Fruit fly (Drosophila melanogaster) whole organism, pupa: ENCODE data around the gene CG7079.

Experiments
- CG10348 ChIP-seq: fragments of 200-800 bp; sonication (Bioruptor generic); IDR thresholded peaks from 2 replicates; pipeline ENCODE4 v1.3.6; 2022; ENCODE audit warnings: missing biosample characterization, missing genetic modification characterization
- CG12605 ChIP-seq: fragments of 200-800 bp; sonication (Bioruptor generic); IDR thresholded peaks from 2 replicates; pipeline ENCODE4 v1.3.6; 2022; ENCODE audit warnings: missing biosample characterization, missing genetic modification characterization
- CG13204 ChIP-seq: fragments of 200-800 bp; sonication (Bioruptor generic); optimal IDR thresholded peaks from 2 replicates; lab custom pipeline; 2018; ENCODE audit warnings: missing biosample characterization, mild to moderate bottlenecking, missing genetic modification characterization, moderate library complexity
- CG14655 ChIP-seq: fragments of 200-800 bp; sonication (Bioruptor generic); optimal IDR thresholded peaks from 3 replicates; lab custom pipeline; 2017; ENCODE audit warnings: mild to moderate bottlenecking, missing biosample characterization, missing genetic modification reagents, missing genetic modification characterization
- CG15710 ChIP-seq: fragments of 200-800 bp; sonication (Bioruptor generic); optimal IDR thresholded peaks from 2 replicates; lab custom pipeline; 2018; ENCODE audit warnings: missing biosample characterization, mild to moderate bottlenecking, missing genetic modification characterization, moderate library complexity
- CG17806 ChIP-seq: fragments of 200-800 bp; sonication (Bioruptor generic); optimal IDR thresholded peaks from 2 replicates; lab custom pipeline; 2018; ENCODE audit warnings: missing biosample characterization, mild to moderate bottlenecking, missing genetic modification characterization, moderate library complexity
- CG32121 ChIP-seq: fragments of 200-800 bp; sonication (Bioruptor generic); IDR thresholded peaks from 2 replicates; pipeline ENCODE4 v1.3.6; 2022; ENCODE audit warnings: missing biosample characterization, missing genetic modification characterization
- CG34367 ChIP-seq: fragments of 200-800 bp; sonication (Bioruptor generic); optimal IDR thresholded peaks from 2 replicates; lab custom pipeline; 2018; ENCODE audit warnings: missing biosample characterization, mild to moderate bottlenecking, missing genetic modification characterization
- CG4496 ChIP-seq: fragments of 200-800 bp; sonication (Bioruptor generic); IDR thresholded peaks from 3 replicates; pipeline ENCODE4 v1.3.6; 2022; ENCODE audit warnings: missing biosample characterization, missing genetic modification characterization
- CG8159 ChIP-seq: fragments of 200-800 bp; sonication (Bioruptor generic); optimal IDR thresholded peaks from 3 replicates; lab custom pipeline; 2018; ENCODE audit warnings: missing biosample characterization, mild to moderate bottlenecking, missing genetic modification characterization, moderate library complexity
- CG8301 ChIP-seq: fragments of 200-800 bp; sonication (Bioruptor generic); optimal IDR thresholded peaks from 2 replicates; lab custom pipeline; 2018; ENCODE audit warnings: missing biosample characterization, mild to moderate bottlenecking, missing genetic modification characterization
- CG9948 ChIP-seq: fragments of 200-800 bp; sonication (Bioruptor generic); optimal IDR thresholded peaks from 2 replicates; lab custom pipeline; 2018; ENCODE audit warnings: missing biosample characterization, mild to moderate bottlenecking, missing genetic modification characterization, moderate library complexity
- D1 ChIP-seq: fragments of 200-800 bp; sonication (Bioruptor generic); optimal IDR thresholded peaks from 2 replicates; lab custom pipeline; 2018; ENCODE audit warnings: missing biosample characterization, mild to moderate bottlenecking, missing genetic modification characterization, moderate library complexity
- EcR ChIP-seq: fragments of 200-800 bp; sonication (Bioruptor generic); optimal IDR thresholded peaks from 3 replicates; lab custom pipeline; 2019; ENCODE audit warnings: missing biosample characterization, missing genetic modification characterization, mild to moderate bottlenecking, moderate library complexity, missing genetic modification reagents
- Ets98B ChIP-seq: fragments of 200-800 bp; sonication (Bioruptor generic); IDR thresholded peaks from 2 replicates; pipeline ENCODE4 v1.3.6; 2022; ENCODE audit warnings: missing biosample characterization, missing genetic modification characterization
- Pif1A ChIP-seq: fragments of 200-800 bp; sonication (Bioruptor generic); optimal IDR thresholded peaks from 3 replicates; lab custom pipeline; 2016; ENCODE audit warnings: missing biosample characterization, missing genetic modification characterization
- Pif1B ChIP-seq: fragments of 200-800 bp; sonication (Bioruptor generic); optimal IDR thresholded peaks from 3 replicates; lab custom pipeline; 2016; ENCODE audit warnings: missing biosample characterization, missing genetic modification characterization
- Snoo ChIP-seq: fragments of 200-800 bp; sonication (Bioruptor generic); optimal IDR thresholded peaks from 3 replicates; lab custom pipeline; 2017; ENCODE audit warnings: missing biosample characterization, mild to moderate bottlenecking, missing genetic modification characterization, inconsistent platforms
- fd96Ca ChIP-seq: fragments of 200-800 bp; sonication (Bioruptor generic); IDR thresholded peaks from 3 replicates; pipeline ENCODE4 v1.3.6; 2022; ENCODE audit warnings: missing biosample characterization, missing genetic modification characterization
- gl ChIP-seq: fragments of 200-800 bp; sonication (Bioruptor generic); optimal IDR thresholded peaks from 2 replicates; lab custom pipeline; 2018; ENCODE audit warnings: missing biosample characterization, mild to moderate bottlenecking, missing genetic modification characterization
- rn ChIP-seq: fragments of 200-800 bp; sonication (Bioruptor generic); IDR thresholded peaks from 2 replicates; pipeline ENCODE4 v1.3.6; 2022; ENCODE audit warnings: missing biosample characterization, missing genetic modification characterization

CG7079 gene

DNA sequence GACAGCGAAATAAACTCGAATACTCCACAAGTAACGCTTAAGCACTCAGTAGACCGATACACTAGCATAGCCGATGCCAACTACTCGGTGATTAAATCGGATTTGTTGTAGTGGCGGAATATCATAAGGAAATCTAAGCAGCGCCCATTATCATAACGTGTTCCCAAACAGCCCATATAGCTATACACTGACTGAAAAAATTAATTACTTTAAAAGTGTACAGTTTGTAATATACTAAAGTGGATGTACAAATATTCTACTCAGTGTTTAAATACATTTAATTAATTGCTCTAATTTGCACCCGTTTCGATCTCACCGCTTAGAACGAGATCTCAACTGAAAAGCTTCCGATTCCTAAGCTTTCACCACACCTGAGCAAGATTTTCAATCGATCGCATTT lies at the start of gene CG7079:
TSS of gene CG7079 (minus strand) at position 101 of the 400 bp plus-strand sequence.
- TF ChIP-seq CG9948, result no peak
- no peak for TF ChIP-seq CG8159 (tag; lab: Kevin White, UChicago)
- no peak for TF ChIP-seq EcR
- TF ChIP-seq CG32121 (GFP tag; lab: Robert Waterston, UW), result no peak
- TF ChIP-seq CG13204, result no peak
- TF ChIP-seq CG14655, result no peak
- TF ChIP-seq, all 21 proteins: peak for 0

- TF ChIP-seq D1 (tag; lab: Kevin White, UChicago) (no peak), CG32121 (GFP tag; lab: Robert Waterston, UW) (peak; percentile 88), CG8301 (tag; lab: Kevin White, UChicago) (no peak), EcR (peak; percentile 10), Ets98B (GFP tag; lab: Robert Waterston, UW) (peak; percentile 90), CG15710 (tag; lab: Kevin White, UChicago) (peak; percentile 76), CG13204 (no peak), CG34367 (tag; lab: Kevin White, UChicago) (peak; percentile 64), rn (GFP tag; lab: Robert Waterston, UW) (peak; percentile 80), gl (peak; percentile 47), Pif1A (no peak), Snoo (tag; lab: Kevin White, UChicago) (peak; percentile 70), CG17806 (tag; lab: Kevin White, UChicago) (peak; percentile 69), CG9948 (peak; percentile 63), fd96Ca (GFP tag; lab: Robert Waterston, UW) (peak; percentile 95), Pif1B (GFP tag; lab: Kevin White, UChicago) (no peak), CG10348 (GFP tag; lab: Robert Waterston, UW) (peak; percentile 87), CG8159 (tag; lab: Kevin White, UChicago) (peak; percentile 75), CG14655 (no peak), CG4496 (GFP tag; lab: Robert Waterston, UW) (peak; percentile 83; the same call in 2 of the 3 replicates), CG12605 (GFP tag; lab: Robert Waterston, UW) (peak; percentile 60)
Observed at dm6 chr3R:21097631-21098117, 49.0 kb upstream of the CG7079 start, which contains the start of gene RhoGAP93B. Gene RhoGAP93B (minus strand): TSS chr3R:21097827.

dm6 chr3R:21097160-21097559 lies 48.5 kb upstream of the CG7079 start:
- TF ChIP-seq D1 (tag; lab: Kevin White, UChicago) (no peak), Ets98B (GFP tag; lab: Robert Waterston, UW) (no peak), CG14655 (no peak), Pif1B (GFP tag; lab: Kevin White, UChicago) (no peak), CG10348 (GFP tag; lab: Robert Waterston, UW) (no peak), EcR (no peak), CG4496 (GFP tag; lab: Robert Waterston, UW) (no peak), CG12605 (GFP tag; lab: Robert Waterston, UW) (no peak), gl (no peak), CG17806 (tag; lab: Kevin White, UChicago) (no peak), CG13204 (no peak), Pif1A (no peak), rn (GFP tag; lab: Robert Waterston, UW) (no peak), Snoo (tag; lab: Kevin White, UChicago) (no peak), CG32121 (GFP tag; lab: Robert Waterston, UW) (no peak), CG34367 (tag; lab: Kevin White, UChicago) (no peak), CG8301 (tag; lab: Kevin White, UChicago) (no peak), CG8159 (tag; lab: Kevin White, UChicago) (no peak)

DNA sequence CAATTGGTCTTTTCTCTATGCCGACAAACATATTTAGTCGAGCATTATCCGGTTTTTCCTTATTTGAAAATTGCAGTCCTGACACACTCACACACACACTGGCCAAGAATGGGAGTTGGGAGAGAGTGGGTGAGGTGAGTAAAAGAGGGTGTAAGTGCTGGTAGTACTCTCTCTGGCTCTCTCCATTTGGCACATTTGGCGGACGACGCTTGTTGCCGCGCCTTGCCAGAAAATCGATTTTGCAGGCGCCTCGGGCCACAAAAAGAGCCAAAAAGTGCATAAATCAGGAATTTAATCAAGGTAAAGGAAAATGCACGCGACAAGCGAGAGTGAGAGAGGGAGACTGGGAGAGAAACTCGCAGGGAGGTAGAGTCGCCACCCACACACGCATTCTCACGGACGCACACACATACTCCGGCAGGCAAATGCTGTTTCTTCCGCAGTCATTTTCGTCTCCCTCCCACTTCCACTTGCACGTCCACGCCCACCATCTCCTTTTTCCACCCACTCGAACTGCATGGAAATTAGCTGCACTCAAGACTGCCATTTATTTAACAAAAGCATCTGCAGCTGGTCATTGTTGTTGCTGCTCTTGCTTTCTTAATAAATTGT lies 48.0 kb upstream of the CG7079 start:
- TF ChIP-seq Ets98B (GFP tag; lab: Robert Waterston, UW), result peak; percentile 10; the same call in 1 of the 2 replicates
- TF ChIP-seq CG32121 (GFP tag; lab: Robert Waterston, UW), result no peak
- TF ChIP-seq CG34367 (tag; lab: Kevin White, UChicago), result no peak
- no peak for TF ChIP-seq CG14655
- TF ChIP-seq EcR, result no peak
- TF ChIP-seq fd96Ca (GFP tag; lab: Robert Waterston, UW), result peak; percentile 36; the same call in 2 of the 3 replicates
- TF ChIP-seq Pif1B (GFP tag; lab: Kevin White, UChicago), result no peak

DNA sequence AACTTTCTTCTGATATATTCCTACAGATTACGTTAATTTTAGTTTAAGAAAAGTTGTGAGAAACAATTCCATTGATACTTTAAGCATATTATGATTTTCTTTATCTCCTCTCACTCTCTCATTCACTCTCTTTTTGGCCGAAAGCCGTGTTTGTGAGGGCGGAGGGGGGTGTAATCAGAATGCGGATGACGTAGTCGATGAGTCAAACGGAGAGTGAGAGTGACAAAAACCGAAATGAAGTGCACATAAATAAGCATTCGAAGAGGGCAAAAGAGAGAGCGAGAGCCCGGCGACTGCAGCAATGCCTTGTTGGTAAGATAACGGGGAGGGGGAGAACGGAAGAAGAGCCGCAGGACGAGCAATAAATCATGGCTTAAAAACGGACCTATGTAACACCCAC lies 45.7 kb upstream of the CG7079 start:
- TF ChIP-seq CG17806 (tag; lab: Kevin White, UChicago) (no peak), EcR (no peak), CG8159 (tag; lab: Kevin White, UChicago) (no peak), Pif1B (GFP tag; lab: Kevin White, UChicago) (no peak), gl (no peak)

dm6 chr3R:21092829-21093228 lies 44.2 kb upstream of the CG7079 start:
- no peak for TF ChIP-seq Ets98B (GFP tag; lab: Robert Waterston, UW)
- no peak for TF ChIP-seq CG8159 (tag; lab: Kevin White, UChicago)
- TF ChIP-seq CG14655, result no peak
- no peak for TF ChIP-seq CG32121 (GFP tag; lab: Robert Waterston, UW)
- TF ChIP-seq CG17806 (tag; lab: Kevin White, UChicago), result no peak
- no peak for TF ChIP-seq Snoo (tag; lab: Kevin White, UChicago)
- no peak for TF ChIP-seq Pif1A
- no peak for TF ChIP-seq CG9948
- no peak for TF ChIP-seq CG15710 (tag; lab: Kevin White, UChicago)
- no peak for TF ChIP-seq CG8301 (tag; lab: Kevin White, UChicago)
